Fruit fly (Drosophila melanogaster): Measurements from ENCODE around the gene Mhc.
A peak's percentile ranks its signal among the peaks of the same experiment; 100 is the strongest.

Gene Mhc

DNA sequence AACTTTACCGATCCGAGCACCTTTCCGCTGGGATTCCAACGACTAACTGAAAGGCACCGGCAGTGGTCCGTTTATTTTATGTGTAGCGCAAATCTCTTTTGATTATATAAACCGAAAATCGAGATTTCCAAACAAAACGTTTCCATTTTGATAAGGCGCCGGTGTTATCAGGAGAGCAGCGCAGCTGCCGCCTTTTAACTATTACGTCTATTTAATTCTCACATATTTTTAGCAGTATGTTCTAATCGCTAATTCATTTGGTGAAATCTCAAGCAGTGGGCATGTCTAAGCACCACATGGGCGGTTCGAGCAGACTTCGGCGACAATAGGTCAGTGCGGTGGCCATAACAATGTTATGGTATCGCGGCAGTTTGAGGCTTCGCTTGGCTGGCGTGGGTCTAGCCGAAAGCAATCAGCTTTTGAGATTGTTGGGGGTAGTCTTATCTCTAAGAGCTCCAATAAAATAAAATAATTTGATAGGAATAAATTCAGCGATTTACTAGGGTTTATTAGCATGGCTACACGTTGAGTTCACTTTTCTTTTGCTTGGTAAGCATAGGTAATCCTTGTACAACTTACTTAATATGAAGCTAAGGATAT, 24.4 kb downstream of the Mhc start, which contains the start of gene Cyt-b5-r (continued):
- no peak for TF ChIP-seq Bdp1 (GFP tag; optimal IDR thresholded peaks at IDR 0.05)
- peak in 1 of 2 experiments; percentile 56 for TF ChIP-seq Hr78 (GFP tag; optimal IDR thresholded peaks at IDR 0.05)
- TF ChIP-seq Vsx1 (GFP tag; optimal IDR thresholded peaks at IDR 0.05) = no peak
- no peak for TF ChIP-seq CG4707 (GFP tag; optimal IDR thresholded peaks at IDR 0.05)
- 0 out of 4 replicates have a peak, but pooled peaks have one; percentile 42 for TF ChIP-seq chinmo (GFP tag; IDR thresholded peaks at IDR 0.05; ENCODE audit: partially characterized antibody)
- TF ChIP-seq Mes4 (GFP tag; optimal IDR thresholded peaks at IDR 0.05) = no peak
- TF ChIP-seq HLHmδ (GFP tag; optimal IDR thresholded peaks at IDR 0.05) = no peak
- no peak for TF ChIP-seq Usf (GFP tag; optimal IDR thresholded peaks at IDR 0.05)
- no peak for TF ChIP-seq crol (GFP tag; IDR thresholded peaks at IDR 0.05)
- no peak for TF ChIP-seq hth (optimal IDR thresholded peaks at IDR 0.05)
- TF ChIP-seq sim (GFP tag; IDR thresholded peaks at IDR 0.05) = no peak
- peak; percentile 94 for TF ChIP-seq exex (tag; optimal IDR thresholded peaks at IDR 0.05)
- no peak for TF ChIP-seq kah (GFP tag; optimal IDR thresholded peaks at IDR 0.05)
- TF ChIP-seq CG4360 (GFP tag; IDR thresholded peaks at IDR 0.05) = no peak
- no peak for TF ChIP-seq Abd-B (GFP tag; optimal IDR thresholded peaks at IDR 0.05)
- no peak for TF ChIP-seq gce (GFP tag; IDR thresholded peaks at IDR 0.05)
- TF ChIP-seq CG6175 (GFP tag; IDR thresholded peaks at IDR 0.05) = no peak
- TF ChIP-seq CG4617 (GFP tag; optimal IDR thresholded peaks at IDR 0.05; ENCODE audit: borderline replicate concordance) = no peak
- no peak for TF ChIP-seq CG11247 (GFP tag; IDR thresholded peaks at IDR 0.05)
- no peak for TF ChIP-seq disco-r (GFP tag; optimal IDR thresholded peaks at IDR 0.05)
- no peak for TF ChIP-seq br (optimal IDR thresholded peaks at IDR 0.05)
- no peak; the same call in 1 of the 2 replicates for TF ChIP-seq GATAe (GFP tag; conservative IDR thresholded peaks at IDR 0.05)
- TF ChIP-seq toy (GFP tag; IDR thresholded peaks at IDR 0.05) = no peak
- no peak for TF ChIP-seq psq (GFP tag; optimal IDR thresholded peaks at IDR 0.05)
- TF ChIP-seq Ptx1 (GFP tag; IDR thresholded peaks at IDR 0.05) = no peak
- peak; percentile 26 for TF ChIP-seq CG17385 (GFP tag; optimal IDR thresholded peaks at IDR 0.05)
- TF ChIP-seq Dip3 (GFP tag; optimal IDR thresholded peaks at IDR 0.05) = no peak
- no peak for TF ChIP-seq CkIIα-i1 (GFP tag; IDR thresholded peaks at IDR 0.05)
- TF ChIP-seq CG10366 (GFP tag; IDR thresholded peaks at IDR 0.05) = no peak
- no peak for TF ChIP-seq CG4424 (GFP tag; optimal IDR thresholded peaks at IDR 0.05)
- TF ChIP-seq Med (GFP tag) = peak; percentile 17
- no peak for TF ChIP-seq CG11398 (GFP tag; optimal IDR thresholded peaks at IDR 0.05)
- TF ChIP-seq unpg (GFP tag; optimal IDR thresholded peaks at IDR 0.05) = no peak
- no peak for TF ChIP-seq CG13775 (GFP tag; optimal IDR thresholded peaks at IDR 0.05)
- TF ChIP-seq CG1647 (GFP tag; optimal IDR thresholded peaks at IDR 0.05) = no peak
- no peak for TF ChIP-seq knrl (GFP tag; IDR thresholded peaks at IDR 0.05; ENCODE audit: partially characterized antibody)
- no peak for TF ChIP-seq pzg (GFP tag; optimal IDR thresholded peaks at IDR 0.05)
- peak; percentile 26 for TF ChIP-seq Hand (GFP tag; optimal IDR thresholded peaks at IDR 0.05)
- TF ChIP-seq CG2199 (GFP tag; IDR thresholded peaks at IDR 0.05) = no peak
- TF ChIP-seq CG10979 (tag; optimal IDR thresholded peaks at IDR 0.05) = no peak
- no peak for TF ChIP-seq CG6813 (GFP tag; optimal IDR thresholded peaks at IDR 0.05)
- no peak for TF ChIP-seq twi (tag; optimal IDR thresholded peaks at IDR 0.05)
- no peak for TF ChIP-seq CG34422 (GFP tag; IDR thresholded peaks at IDR 0.05)
- TF ChIP-seq bigmax (GFP tag; optimal IDR thresholded peaks at IDR 0.05) = no peak
- peak; percentile 100 for TF ChIP-seq sug (tag; optimal IDR thresholded peaks at IDR 0.05)
- no peak for TF ChIP-seq Trl (optimal IDR thresholded peaks at IDR 0.05)
- no peak for TF ChIP-seq Trl (GFP tag; optimal IDR thresholded peaks at IDR 0.05)
- TF ChIP-seq CG31224 (GFP tag; IDR thresholded peaks at IDR 0.05) = no peak
- TF ChIP-seq Atf3 (GFP tag; optimal IDR thresholded peaks at IDR 0.05) = no peak
- TF ChIP-seq HmgZ (tag; optimal IDR thresholded peaks at IDR 0.05) = peak; percentile 33
- no peak for TF ChIP-seq MTF-1 (GFP tag; optimal IDR thresholded peaks at IDR 0.05; ENCODE audit: borderline replicate concordance)
- no peak for TF ChIP-seq NFAT (GFP tag; IDR thresholded peaks at IDR 0.05)

Measured in whole organism, embryonic.